Worm (Caenorhabditis elegans) whole organism, young adult: ENCODE measurements around the gene B0024.11.
A peak's percentile ranks its signal among the peaks of the same experiment; 100 is the strongest.

Experiments
- B0261.1 ChIP-seq: sonication (generic microtip); optimal IDR thresholded peaks from 2 replicates; lab custom pipeline; 2016; ENCODE audit warnings: mild to moderate bottlenecking, missing genetic modification characterization, moderate library complexity, missing compliant biosample characterization
- B0336.3 ChIP-seq: fragments of 200-800 bp; sonication (Bioruptor generic); IDR thresholded peaks from 2 replicates; pipeline ENCODE4 v1.3.6; 2022; ENCODE audit warnings: missing genetic modification characterization, missing compliant biosample characterization
- C06A6.2 ChIP-seq: fragments of 200-800 bp; sonication (Bioruptor generic); conservative IDR thresholded peaks from 2 replicates; pipeline ENCODE4 v1.3.6; 2022; ENCODE audit warnings: missing genetic modification characterization, missing compliant biosample characterization
- D2030.7 ChIP-seq: fragments of 200-800 bp; sonication (Bioruptor generic); IDR thresholded peaks from 2 replicates; pipeline ENCODE4 v1.3.6; 2022; ENCODE audit warnings: missing genetic modification reagents, missing genetic modification characterization, missing compliant biosample characterization
- F22D6.2 ChIP-seq: sonication (generic microtip); optimal IDR thresholded peaks from 2 replicates; lab custom pipeline; 2016; ENCODE audit warnings: mild to moderate bottlenecking, missing genetic modification characterization, missing compliant biosample characterization
- F37B4.10 ChIP-seq: fragments of 200-800 bp; sonication (Bioruptor generic); IDR thresholded peaks from 2 replicates; pipeline ENCODE4 v1.3.6; 2022; ENCODE audit warnings: missing genetic modification characterization, missing compliant biosample characterization
- F39B2.1 ChIP-seq: fragments of 200-800 bp; sonication (Bioruptor generic); IDR thresholded peaks from 2 replicates; pipeline ENCODE4 v1.3.6; 2022; ENCODE audit warnings: missing genetic modification reagents, missing genetic modification characterization, missing compliant biosample characterization
- F52B5.7 ChIP-seq: sonication (generic microtip); optimal IDR thresholded peaks from 2 replicates; lab custom pipeline; 2016; ENCODE audit warnings: mild to moderate bottlenecking, missing genetic modification characterization, missing compliant biosample characterization
- F55B11.4 ChIP-seq: sonication (generic microtip); optimal IDR thresholded peaks from 2 replicates; lab custom pipeline; 2016; ENCODE audit warnings: missing compliant biosample characterization, missing genetic modification characterization, borderline replicate concordance; ENCODE audit not compliant: insufficient read depth
- F57C9.4 ChIP-seq: sonication (generic microtip); optimal IDR thresholded peaks from 2 replicates; lab custom pipeline; 2017; ENCODE audit warnings: mild to moderate bottlenecking, missing genetic modification characterization, missing compliant biosample characterization
- Y79H2A.3 ChIP-seq: fragments of 200-800 bp; sonication (Bioruptor generic); conservative IDR thresholded peaks from 2 replicates; pipeline ENCODE4 v1.3.6; 2022; ENCODE audit warnings: missing genetic modification reagents, missing genetic modification characterization, missing compliant biosample characterization
- akir-1 ChIP-seq: fragments of 200-800 bp; sonication (Bioruptor generic); optimal IDR thresholded peaks from 2 replicates; lab custom pipeline; 2018; ENCODE audit warnings: mild to moderate bottlenecking, missing genetic modification characterization, moderate library complexity, missing compliant biosample characterization
- athp-1 ChIP-seq: sonication (generic microtip); optimal IDR thresholded peaks from 2 replicates; lab custom pipeline; 2017; ENCODE audit warnings: mild to moderate bottlenecking, missing genetic modification characterization, missing compliant biosample characterization
- ccch-3 ChIP-seq: fragments of 200-800 bp; sonication (Bioruptor generic); optimal IDR thresholded peaks from 2 replicates; lab custom pipeline; 2018; ENCODE audit warnings: mild to moderate bottlenecking, missing genetic modification characterization, missing compliant biosample characterization
- ceh-100 ChIP-seq: fragments of 200-800 bp; sonication (Bioruptor generic); IDR thresholded peaks from 2 replicates; pipeline ENCODE4 v1.3.6; 2022; ENCODE audit warnings: missing genetic modification reagents, missing genetic modification characterization, missing compliant biosample characterization
- ceh-79 ChIP-seq: sonication (generic microtip); optimal IDR thresholded peaks from 2 replicates; lab custom pipeline; 2017; ENCODE audit warnings: mild to moderate bottlenecking, missing genetic modification characterization, missing compliant biosample characterization
- ceh-91 ChIP-seq: fragments of 200-800 bp; sonication (Bioruptor generic); IDR thresholded peaks from 2 replicates; pipeline ENCODE4 v1.3.6; 2022; ENCODE audit warnings: missing genetic modification reagents, missing genetic modification characterization, missing compliant biosample characterization
- egrh-3 ChIP-seq: fragments of 200-800 bp; sonication (Bioruptor generic); IDR thresholded peaks from 2 replicates; pipeline ENCODE4 v1.3.6; 2022; ENCODE audit warnings: missing genetic modification reagents, missing genetic modification characterization, missing compliant biosample characterization
- him-1 ChIP-seq: sonication (generic microtip); optimal IDR thresholded peaks from 2 replicates; lab custom pipeline; 2016; ENCODE audit warnings: missing genotype, missing genetic modification reagents, missing genetic modification characterization, missing compliant biosample characterization
- hrde-1 ChIP-seq: sonication (generic microtip); optimal IDR thresholded peaks from 2 replicates; lab custom pipeline; 2016; ENCODE audit warnings: missing genetic modification characterization, mild to moderate bottlenecking, missing compliant biosample characterization, moderate library complexity, missing genotype, missing genetic modification reagents, borderline replicate concordance
- hsf-1 ChIP-seq: fragments of 200-800 bp; sonication (Bioruptor generic); IDR thresholded peaks from 2 replicates; pipeline ENCODE4 v1.3.6; 2022; ENCODE audit warnings: missing genetic modification reagents, missing genetic modification characterization, missing compliant biosample characterization
- lag-1 ChIP-seq: fragments of 200-800 bp; sonication (Bioruptor generic); IDR thresholded peaks from 2 replicates; pipeline ENCODE4 v1.3.6; 2022; ENCODE audit warnings: missing genetic modification reagents, missing genetic modification characterization, missing compliant biosample characterization
- lin-54 ChIP-seq: fragments of 200-800 bp; sonication (Bioruptor generic); optimal IDR thresholded peaks from 2 replicates; lab custom pipeline; 2018; ENCODE audit warnings: mild to moderate bottlenecking, missing genetic modification characterization, missing compliant biosample characterization
- lir-1 ChIP-seq: fragments of 200-800 bp; sonication (Bioruptor generic); conservative IDR thresholded peaks from 2 replicates; pipeline ENCODE4 v1.3.6; 2022; ENCODE audit warnings: missing genetic modification reagents, missing genetic modification characterization, missing compliant biosample characterization
- lsl-1 ChIP-seq: fragments of 200-800 bp; sonication (Bioruptor generic); optimal IDR thresholded peaks from 2 replicates; lab custom pipeline; 2018; ENCODE audit warnings: mild to moderate bottlenecking, missing genetic modification characterization, moderate library complexity, missing compliant biosample characterization
- lsy-27 ChIP-seq: sonication (generic microtip); optimal IDR thresholded peaks from 2 replicates; lab custom pipeline; 2017; ENCODE audit warnings: missing genetic modification characterization, mild to moderate bottlenecking, missing compliant biosample characterization, antibody characterized with exemption, missing genotype, borderline replicate concordance; ENCODE audit not compliant: insufficient read depth
- madf-10 ChIP-seq: sonication (generic microtip); optimal IDR thresholded peaks from 2 replicates; lab custom pipeline; 2016; ENCODE audit warnings: mild to moderate bottlenecking, missing genetic modification characterization, missing compliant biosample characterization
- madf-3 ChIP-seq: fragments of 200-800 bp; sonication (Bioruptor generic); IDR thresholded peaks from 2 replicates; pipeline ENCODE4 v1.3.6; 2022; ENCODE audit warnings: missing genetic modification reagents, missing genetic modification characterization, missing compliant biosample characterization
- madf-8 ChIP-seq: fragments of 200-800 bp; sonication (Bioruptor generic); conservative IDR thresholded peaks from 2 replicates; pipeline ENCODE4 v1.3.6; 2022; ENCODE audit warnings: missing genetic modification reagents, missing genetic modification characterization, missing compliant biosample characterization
- mcd-1 ChIP-seq: fragments of 200-800 bp; sonication (Bioruptor generic); IDR thresholded peaks from 2 replicates; pipeline ENCODE4 v1.3.6; 2022; ENCODE audit warnings: missing genetic modification reagents, missing genetic modification characterization, missing compliant biosample characterization
- mxl-1 ChIP-seq: sonication (generic microtip); optimal IDR thresholded peaks from 2 replicates; lab custom pipeline; 2016; ENCODE audit warnings: missing genetic modification characterization, missing compliant biosample characterization
- nhr-90 ChIP-seq: sonication (generic microtip); optimal IDR thresholded peaks from 2 replicates; lab custom pipeline; 2016; ENCODE audit warnings: missing genotype, mild to moderate bottlenecking, missing genetic modification characterization, missing compliant biosample characterization
- pbrm-1 ChIP-seq: fragments of 200-800 bp; sonication (Bioruptor generic); IDR thresholded peaks from 2 replicates; pipeline ENCODE4 v1.3.6; 2022; ENCODE audit warnings: missing genetic modification reagents, missing genetic modification characterization, missing compliant biosample characterization
- sdz-38 ChIP-seq: sonication (generic microtip); optimal IDR thresholded peaks from 2 replicates; lab custom pipeline; 2016; ENCODE audit warnings: missing genotype, missing genetic modification characterization, missing compliant biosample characterization
- snpc-1.3 ChIP-seq: sonication (generic microtip); optimal IDR thresholded peaks from 2 replicates; lab custom pipeline; 2017; ENCODE audit warnings: missing genetic modification characterization, mild to moderate bottlenecking, missing compliant biosample characterization, antibody characterized with exemption, moderate library complexity, missing genotype, missing genetic modification reagents; ENCODE audit not compliant: insufficient read depth
- sptf-2 ChIP-seq: fragments of 200-800 bp; sonication (Bioruptor generic); optimal IDR thresholded peaks from 2 replicates; lab custom pipeline; 2018; ENCODE audit warnings: mild to moderate bottlenecking, missing genetic modification characterization, missing compliant biosample characterization
- zim-3 ChIP-seq: sonication (generic microtip); optimal IDR thresholded peaks from 2 replicates; lab custom pipeline; 2017; ENCODE audit warnings: mild to moderate bottlenecking, missing genetic modification characterization, moderate library complexity, missing compliant biosample characterization
- ztf-25 ChIP-seq: fragments of 200-800 bp; sonication (Bioruptor generic); IDR thresholded peaks from 2 replicates; pipeline ENCODE4 v1.3.6; 2022; ENCODE audit warnings: missing genetic modification reagents, missing genetic modification characterization, missing compliant biosample characterization
- ztf-26 ChIP-seq: sonication (generic microtip); optimal IDR thresholded peaks from 2 replicates; lab custom pipeline; 2017; ENCODE audit warnings: missing genetic modification characterization, missing compliant biosample characterization
- ztf-3 ChIP-seq: fragments of 200-800 bp; sonication (Bioruptor generic); optimal IDR thresholded peaks from 2 replicates; lab custom pipeline; 2018; ENCODE audit warnings: mild to moderate bottlenecking, missing genetic modification characterization, missing compliant biosample characterization

Gene B0024.11

ce11 chrV:10355773-10356335, 36.5 kb upstream of the B0024.11 start, which contains the start of gene sluh-7 (continued):
- TF ChIP-seq F39B2.1 (GFP tag; lab: Robert Waterston, UW): no peak
- no peak for TF ChIP-seq lsy-27
- TF ChIP-seq him-1: peak; percentile 35
- TF ChIP-seq hrde-1 (tag; lab: Kevin White, UChicago): no peak
- no peak for TF ChIP-seq C06A6.2 (GFP tag; lab: Robert Waterston, UW)
- peak; percentile 47 for TF ChIP-seq madf-10 (tag; lab: Kevin White, UChicago)
- no peak for TF ChIP-seq lag-1 (GFP tag; lab: Robert Waterston, UW)
- TF ChIP-seq B0336.3 (GFP tag; lab: Robert Waterston, UW): no peak
- TF ChIP-seq madf-3 (GFP tag; lab: Robert Waterston, UW): peak; percentile 86
- TF ChIP-seq F37B4.10 (GFP tag; lab: Robert Waterston, UW): no peak
- TF ChIP-seq F55B11.4: no peak
- TF ChIP-seq lsl-1: peak; percentile 25
- peak; percentile 69 for TF ChIP-seq mcd-1
- TF ChIP-seq zim-3: no peak
- no peak for TF ChIP-seq ztf-3
- TF ChIP-seq ceh-79 (tag; lab: Kevin White, UChicago): no peak
- no peak for TF ChIP-seq F52B5.7 (tag; lab: Kevin White, UChicago)
- no peak for TF ChIP-seq sptf-2 (GFP tag; lab: Kevin White, UChicago)
- peak; percentile 25 for TF ChIP-seq snpc-1.3 (tag; lab: Kevin White, UChicago)
- no peak for TF ChIP-seq F57C9.4 (tag; lab: Kevin White, UChicago)
- peak; percentile 15; the same call in 1 of the 2 replicates for TF ChIP-seq D2030.7 (GFP tag; lab: Robert Waterston, UW)
- TF ChIP-seq ccch-3: peak; percentile 40
- no peak for TF ChIP-seq akir-1 (GFP tag; lab: Kevin White, UChicago)
- peak; percentile 59 for TF ChIP-seq F22D6.2 (tag; lab: Kevin White, UChicago)
- TF ChIP-seq sdz-38 (tag; lab: Kevin White, UChicago): no peak
- peak; percentile 19 for TF ChIP-seq athp-1 (tag; lab: Kevin White, UChicago)
- peak; percentile 35; the same call in 1 of the 2 replicates for TF ChIP-seq pbrm-1 (GFP tag; lab: Robert Waterston, UW)
- no peak for TF ChIP-seq egrh-3 (GFP tag; lab: Robert Waterston, UW)
- TF ChIP-seq ceh-91 (GFP tag; lab: Robert Waterston, UW): 0 out of 2 replicates have a peak, but pooled peaks have one; percentile 11
- no peak for TF ChIP-seq Y79H2A.3 (GFP tag; lab: Robert Waterston, UW)
- TF ChIP-seq ztf-26: no peak
- peak; percentile 88 for TF ChIP-seq lin-54 (GFP tag; lab: Kevin White, UChicago)
- no peak for TF ChIP-seq nhr-90 (tag; lab: Kevin White, UChicago)
- TF ChIP-seq B0261.1 (tag; lab: Kevin White, UChicago): no peak
- no peak; the same call in 1 of the 2 replicates for TF ChIP-seq madf-8 (GFP tag; lab: Robert Waterston, UW)
- TF ChIP-seq lir-1 (GFP tag; lab: Robert Waterston, UW): peak; percentile 49; the same call in 1 of the 2 replicates
- TF ChIP-seq ceh-100: 0 out of 2 replicates have a peak, but pooled peaks have one; percentile 28
- TF ChIP-seq mxl-1: no peak
- TF ChIP-seq hsf-1 (GFP tag; lab: Robert Waterston, UW): no peak
- no peak for TF ChIP-seq ztf-25
